Fruit fly (Drosophila melanogaster): Measurements from ENCODE around the gene MBD-like.
A peak's percentile ranks its signal among the peaks of the same experiment; 100 is the strongest.

DNA sequence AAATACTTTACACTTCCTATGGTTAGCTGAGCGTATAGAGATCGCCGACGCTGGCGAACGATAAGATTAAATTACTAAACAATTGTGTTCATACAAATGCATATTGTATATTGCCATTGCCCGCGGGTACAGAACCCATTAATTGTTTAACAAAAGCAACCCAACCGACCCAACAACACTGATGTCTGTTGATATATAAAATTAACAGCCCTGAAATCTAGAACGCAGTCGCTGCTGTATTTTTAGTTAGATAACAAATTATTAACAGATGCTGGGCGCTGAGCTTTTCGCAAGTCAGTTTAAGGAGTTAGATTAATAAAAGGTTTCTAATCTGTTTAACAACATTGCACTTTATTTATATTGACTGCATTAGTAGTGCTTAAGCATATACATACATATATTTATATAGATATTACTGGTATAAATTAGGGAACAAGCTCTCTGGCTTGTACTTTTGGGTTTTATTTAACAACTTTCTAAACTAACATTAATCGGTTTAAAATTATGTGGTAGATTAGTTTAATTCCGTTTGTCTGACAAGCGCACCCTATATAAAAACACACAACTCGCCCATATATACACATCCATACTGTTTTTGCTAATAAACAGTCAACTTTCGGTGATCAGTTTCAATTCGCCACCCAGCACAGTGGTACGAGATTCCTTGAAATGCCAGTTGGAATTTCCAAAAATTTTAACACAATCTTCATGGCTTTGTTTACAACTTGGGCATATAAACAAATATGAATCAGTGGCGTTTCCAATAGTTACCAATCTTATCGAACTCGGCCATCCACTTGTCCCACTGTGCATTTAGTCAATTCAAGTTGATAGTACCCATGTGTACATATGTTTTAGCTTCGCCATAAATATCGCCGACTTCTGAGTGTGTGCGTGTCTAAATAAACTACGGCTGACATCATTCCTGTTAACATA is 31.4 kb upstream of the MBD-like start:
- peak; percentile 96 for TF ChIP-seq br (GFP tag; optimal IDR thresholded peaks at IDR 0.05)
- TF ChIP-seq Dif (GFP tag; optimal IDR thresholded peaks at IDR 0.05; ENCODE audit: partially characterized antibody), result no peak
- TF ChIP-seq Abd-B (GFP tag; optimal IDR thresholded peaks at IDR 0.05), result no peak
- TF ChIP-seq rgr (GFP tag; optimal IDR thresholded peaks at IDR 0.05), result peak; percentile 96
- peak; percentile 65 for TF ChIP-seq Mio (GFP tag; optimal IDR thresholded peaks at IDR 0.05)
- TF ChIP-seq pan (optimal IDR thresholded peaks at IDR 0.05), result no peak
- TF ChIP-seq ey (GFP tag; optimal IDR thresholded peaks at IDR 0.05), result peak; percentile 94
- TF ChIP-seq tai (GFP tag; optimal IDR thresholded peaks at IDR 0.05), result no peak
- peak; percentile 95 for TF ChIP-seq foxo (GFP tag; optimal IDR thresholded peaks at IDR 0.05)
- TF ChIP-seq lola (GFP tag; optimal IDR thresholded peaks at IDR 0.05), result no peak
- TF ChIP-seq usp (GFP tag; optimal IDR thresholded peaks at IDR 0.05), result no peak
- peak; percentile 91 for TF ChIP-seq OdsH (GFP tag; optimal IDR thresholded peaks at IDR 0.05)
- peak; percentile 87 for TF ChIP-seq brk (GFP tag; optimal IDR thresholded peaks at IDR 0.05)
- peak; percentile 94 for TF ChIP-seq Hnf4 (GFP tag; optimal IDR thresholded peaks at IDR 0.05)

Data from whole organism, wandering third instar larva.